Worm (Caenorhabditis elegans) whole organism, young adult: ENCODE measurements around the gene Y22F5A.11.

Experiments used
- B0035.1 ChIP-seq: sonication (generic microtip); optimal IDR thresholded peaks from 2 replicates; lab custom pipeline; 2016; ENCODE audit warnings: missing genetic modification characterization, mild to moderate bottlenecking, missing compliant biosample characterization, missing genotype, missing genetic modification reagents
- B0336.3 ChIP-seq: fragments of 200-800 bp; sonication (Bioruptor generic); IDR thresholded peaks from 2 replicates; pipeline ENCODE4 v1.3.6; 2022; ENCODE audit warnings: missing genetic modification characterization, missing compliant biosample characterization
- C17E4.6 ChIP-seq: fragments of 200-800 bp; sonication (Bioruptor generic); IDR thresholded peaks from 2 replicates; pipeline ENCODE4 v1.3.6; 2022; ENCODE audit warnings: missing genetic modification reagents, missing genetic modification characterization, missing compliant biosample characterization
- F23B12.7 ChIP-seq: sonication (generic microtip); optimal IDR thresholded peaks from 2 replicates; lab custom pipeline; 2017; ENCODE audit warnings: missing genetic modification characterization, mild to moderate bottlenecking, missing compliant biosample characterization, antibody characterized with exemption, moderate library complexity; ENCODE audit not compliant: insufficient read depth
- F33H1.4 ChIP-seq: fragments of 200-800 bp; sonication (Bioruptor generic); IDR thresholded peaks from 2 replicates; pipeline ENCODE4 v1.3.6; 2022; ENCODE audit warnings: missing genetic modification reagents, missing genetic modification characterization, missing compliant biosample characterization
- F49E8.2 ChIP-seq: sonication (generic microtip); optimal IDR thresholded peaks from 3 replicates; lab custom pipeline; 2017; ENCODE audit warnings: missing genetic modification characterization, mild to moderate bottlenecking, missing compliant biosample characterization, antibody characterized with exemption, moderate library complexity; ENCODE audit not compliant: insufficient read depth
- F52B5.7 ChIP-seq: sonication (generic microtip); optimal IDR thresholded peaks from 2 replicates; lab custom pipeline; 2016; ENCODE audit warnings: mild to moderate bottlenecking, missing genetic modification characterization, missing compliant biosample characterization
- K11D2.4 ChIP-seq: fragments of 200-800 bp; sonication (Bioruptor generic); IDR thresholded peaks from 2 replicates; pipeline ENCODE4 v1.3.6; 2022; ENCODE audit warnings: missing genetic modification reagents, missing genetic modification characterization, missing compliant biosample characterization
- Y53F4B.3 ChIP-seq: fragments of 200-800 bp; sonication (Bioruptor generic); IDR thresholded peaks from 2 replicates; pipeline ENCODE4 v1.3.6; 2022; ENCODE audit warnings: missing genetic modification reagents, missing genetic modification characterization, missing compliant biosample characterization
- Y56A3A.18 ChIP-seq: fragments of 200-800 bp; sonication (Bioruptor generic); IDR thresholded peaks from 2 replicates; pipeline ENCODE4 v1.3.6; 2022; ENCODE audit warnings: missing genetic modification reagents, missing genetic modification characterization, missing compliant biosample characterization
- Y95B8A.8 ChIP-seq: fragments of 200-800 bp; sonication (Bioruptor generic); IDR thresholded peaks from 2 replicates; pipeline ENCODE4 v1.3.6; 2022; ENCODE audit warnings: missing genetic modification reagents, missing genetic modification characterization, missing compliant biosample characterization
- ama-1 ChIP-seq, 3 experiments: fragments of 150-350 bp in 1 of 3; sonication (generic microtip) in 2 of 3; optimal IDR thresholded peaks; 2 replicates each; lab custom pipeline; 2014 to 2018; ENCODE audit warnings: missing biosample characterization in 2 of 3, missing genetic modification characterization in 2 of 3, missing genetic modification reagents in 2 of 3
- attf-3 ChIP-seq: fragments of 200-800 bp; sonication (Bioruptor generic); conservative IDR thresholded peaks from 2 replicates; pipeline ENCODE4 v1.3.6; 2022; ENCODE audit warnings: missing genetic modification reagents, missing genetic modification characterization, missing compliant biosample characterization
- cebp-1 ChIP-seq, 2 experiments: fragments of 200-800 bp in 1 of 2; sonication (Bioruptor generic) in 1 of 2; sonication (generic microtip) in 1 of 2; IDR thresholded peaks in 1 of 2; optimal IDR thresholded peaks in 1 of 2; 2 replicates each; pipeline versions ENCODE4 v1.3.6 to Lab custom; 2017 to 2022; ENCODE audit warnings: missing compliant biosample characterization in 2 of 2, missing genetic modification characterization in 2 of 2, mild to moderate bottlenecking in 1 of 2, missing genetic modification reagents in 1 of 2, moderate library complexity in 1 of 2
- cebp-2 ChIP-seq: fragments of 200-800 bp; sonication (Bioruptor generic); IDR thresholded peaks from 2 replicates; pipeline ENCODE4 v1.3.6; 2022; ENCODE audit warnings: missing genetic modification characterization, missing compliant biosample characterization
- ceh-58 ChIP-seq: fragments of 200-800 bp; sonication (Bioruptor generic); IDR thresholded peaks from 2 replicates; pipeline ENCODE4 v1.3.6; 2022; ENCODE audit warnings: missing genetic modification characterization, missing compliant biosample characterization
- dox-1 ChIP-seq: fragments of 200-800 bp; sonication (Bioruptor generic); IDR thresholded peaks from 2 replicates; pipeline ENCODE4 v1.3.6; 2022; ENCODE audit warnings: missing genetic modification reagents, missing genetic modification characterization, missing compliant biosample characterization
- ekl-4 ChIP-seq: fragments of 200-800 bp; sonication (Bioruptor generic); IDR thresholded peaks from 2 replicates; pipeline ENCODE4 v1.3.6; 2022; ENCODE audit warnings: missing genetic modification reagents, missing genetic modification characterization, missing compliant biosample characterization
- him-1 ChIP-seq: sonication (generic microtip); optimal IDR thresholded peaks from 2 replicates; lab custom pipeline; 2016; ENCODE audit warnings: missing genotype, missing genetic modification reagents, missing genetic modification characterization, missing compliant biosample characterization
- lin-26 ChIP-seq: fragments of 200-800 bp; sonication (Bioruptor generic); IDR thresholded peaks from 2 replicates; pipeline ENCODE4 v1.3.6; 2022; ENCODE audit warnings: missing genetic modification reagents, missing genetic modification characterization, missing compliant biosample characterization
- lin-35 ChIP-seq, 3 experiments: fragments of 150-350 bp in 2 of 3; sonication (generic microtip) in 1 of 3; optimal IDR thresholded peaks; 2 replicates each; lab custom pipeline; 2014 to 2018; ENCODE audit warnings: missing biosample characterization in 3 of 3, missing genetic modification characterization in 3 of 3, missing genetic modification reagents in 3 of 3
- lin-40 ChIP-seq: sonication (generic microtip); optimal IDR thresholded peaks from 2 replicates; lab custom pipeline; 2016; ENCODE audit warnings: missing genetic modification characterization, mild to moderate bottlenecking, missing compliant biosample characterization, missing genotype, missing genetic modification reagents
- lsy-27 ChIP-seq: sonication (generic microtip); optimal IDR thresholded peaks from 2 replicates; lab custom pipeline; 2017; ENCODE audit warnings: missing genetic modification characterization, mild to moderate bottlenecking, missing compliant biosample characterization, antibody characterized with exemption, missing genotype, borderline replicate concordance; ENCODE audit not compliant: insufficient read depth
- madf-10 ChIP-seq: sonication (generic microtip); optimal IDR thresholded peaks from 2 replicates; lab custom pipeline; 2016; ENCODE audit warnings: mild to moderate bottlenecking, missing genetic modification characterization, missing compliant biosample characterization
- madf-6 ChIP-seq: fragments of 200-800 bp; sonication (Bioruptor generic); IDR thresholded peaks from 2 replicates; pipeline ENCODE4 v1.3.6; 2022; ENCODE audit warnings: missing genetic modification reagents, missing genetic modification characterization, missing compliant biosample characterization
- nhr-120 ChIP-seq: fragments of 200-800 bp; sonication (Bioruptor generic); IDR thresholded peaks from 2 replicates; pipeline ENCODE4 v1.3.6; 2022; ENCODE audit warnings: missing genetic modification characterization, missing compliant biosample characterization
- nhr-80 ChIP-seq: sonication (generic microtip); optimal IDR thresholded peaks from 2 replicates; lab custom pipeline; 2016; ENCODE audit warnings: missing genetic modification characterization, missing compliant biosample characterization
- nhr-90 ChIP-seq: sonication (generic microtip); optimal IDR thresholded peaks from 2 replicates; lab custom pipeline; 2016; ENCODE audit warnings: missing genotype, mild to moderate bottlenecking, missing genetic modification characterization, missing compliant biosample characterization
- repo-1 ChIP-seq: sonication (generic microtip); optimal IDR thresholded peaks from 2 replicates; lab custom pipeline; 2017; ENCODE audit warnings: mild to moderate bottlenecking, missing genetic modification characterization, missing compliant biosample characterization
- sdz-38 ChIP-seq: sonication (generic microtip); optimal IDR thresholded peaks from 2 replicates; lab custom pipeline; 2016; ENCODE audit warnings: missing genotype, missing genetic modification characterization, missing compliant biosample characterization
- snpc-1.1 ChIP-seq: sonication (generic microtip); optimal IDR thresholded peaks from 2 replicates; lab custom pipeline; 2017; ENCODE audit warnings: missing genetic modification characterization, mild to moderate bottlenecking, missing compliant biosample characterization, antibody characterized with exemption, moderate library complexity, missing genotype, missing genetic modification reagents; ENCODE audit not compliant: insufficient read depth
- snpc-4 ChIP-seq, 5 experiments: fragments of 150-350 bp in 1 of 5; sonication (generic microtip) in 4 of 5; optimal IDR thresholded peaks; 2 replicates each; lab custom pipeline; 2014 to 2018; ENCODE audit warnings: missing genetic modification characterization in 5 of 5, missing biosample characterization in 3 of 5, antibody characterized with exemption in 2 of 5, mild to moderate bottlenecking in 2 of 5, missing compliant biosample characterization in 2 of 5, missing genotype in 2 of 5, moderate library complexity in 2 of 5, missing genetic modification reagents in 1 of 5
- sptf-2 ChIP-seq: fragments of 200-800 bp; sonication (Bioruptor generic); optimal IDR thresholded peaks from 2 replicates; lab custom pipeline; 2018; ENCODE audit warnings: mild to moderate bottlenecking, missing genetic modification characterization, missing compliant biosample characterization
- unc-62 ChIP-seq: fragments of 150-350 bp; optimal IDR thresholded peaks from 2 replicates; lab custom pipeline; 2014; ENCODE audit warnings: missing biosample characterization, missing genetic modification reagents, missing genetic modification characterization
- ztf-18 ChIP-seq: sonication (generic microtip); optimal IDR thresholded peaks from 2 replicates; lab custom pipeline; 2016; ENCODE audit warnings: missing genotype, mild to moderate bottlenecking, missing genetic modification characterization, missing compliant biosample characterization

Y22F5A.11 gene

DNA sequence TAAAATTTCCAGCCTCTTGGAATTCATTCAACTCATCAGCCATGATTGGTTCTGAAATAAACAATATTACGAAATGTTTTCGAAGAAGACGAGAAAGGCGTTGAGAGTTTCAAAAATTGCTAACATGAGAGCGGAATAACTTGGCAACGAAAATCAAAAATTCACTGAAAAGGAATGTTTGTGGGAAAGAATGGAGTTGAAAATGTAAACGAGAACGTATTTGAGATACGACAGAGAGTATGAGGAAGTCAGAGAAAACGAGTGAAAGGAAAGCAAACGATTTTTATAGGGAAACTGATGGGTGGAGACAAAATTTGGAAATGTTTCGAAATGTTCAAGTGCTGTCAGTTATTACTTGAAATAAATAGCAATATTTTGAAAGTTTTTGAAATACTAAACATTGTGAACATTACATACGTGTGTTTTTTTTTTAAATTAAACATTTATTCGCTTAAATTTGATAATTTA is 20.4 kb downstream of the Y22F5A.11 start, which contains the start of gene rop-1:
rop-1 (minus strand) TSS at position 51 of the 468 bp plus-strand sequence.
- TF ChIP-seq C17E4.6 (GFP tag; lab: Robert Waterston, UW) (no peak), unc-62 (GFP tag; lab: Kevin White, UChicago) (peak; percentile 42), cebp-1 (GFP tag; IDR thresholded peaks at IDR 0.05; lab: Robert Waterston, UW) (0 out of 2 replicates have a peak, but pooled peaks have one; percentile 31), cebp-1 (tag; optimal IDR thresholded peaks at IDR 0.05; lab: Kevin White, UChicago) (peak; percentile 87), snpc-4 (GFP tag; optimal IDR thresholded peaks at IDR 0.05; lab: Kevin White, UChicago) (no peak), snpc-4 (tag; optimal IDR thresholded peaks at IDR 0.05; lab: Kevin White, UChicago) (peak in 1 of 4 experiments; percentile 8), nhr-80 (tag; lab: Kevin White, UChicago) (peak; percentile 38)

- TF ChIP-seq madf-6 (0 out of 2 replicates have a peak, but pooled peaks have one; percentile 11), Y56A3A.18 (peak; percentile 44; the same call in 1 of the 2 replicates), ama-1 (optimal IDR thresholded peaks at IDR 0.05; lab: Kevin White, UChicago) (no peak), ama-1 (GFP tag; optimal IDR thresholded peaks at IDR 0.05; lab: Kevin White, UChicago) (peak in 1 of 2 experiments; percentile 64), him-1 (peak; percentile 25), Y53F4B.3 (GFP tag; lab: Robert Waterston, UW) (no peak), cebp-1 (GFP tag; IDR thresholded peaks at IDR 0.05; lab: Robert Waterston, UW) (no peak; the same call in 1 of the 2 replicates), cebp-1 (tag; optimal IDR thresholded peaks at IDR 0.05; lab: Kevin White, UChicago) (peak; percentile 24), madf-10 (tag; lab: Kevin White, UChicago) (no peak), snpc-1.1 (tag; lab: Kevin White, UChicago) (no peak), Y95B8A.8 (GFP tag; lab: Robert Waterston, UW) (peak; percentile 67; the same call in 1 of the 2 replicates), B0336.3 (GFP tag; lab: Robert Waterston, UW) (peak; percentile 53; the same call in 1 of the 2 replicates), cebp-2 (GFP tag; lab: Robert Waterston, UW) (no peak), ceh-58 (GFP tag; lab: Robert Waterston, UW) (no peak), sptf-2 (no peak), F52B5.7 (tag; lab: Kevin White, UChicago) (no peak), F49E8.2 (tag; lab: Kevin White, UChicago) (peak; percentile 10), lin-26 (GFP tag; lab: Robert Waterston, UW) (no peak), ekl-4 (GFP tag; lab: Robert Waterston, UW) (no peak)
These were observed 22.8 kb downstream of the Y22F5A.11 start for ce11 chrV:10252682-10253081.

DNA sequence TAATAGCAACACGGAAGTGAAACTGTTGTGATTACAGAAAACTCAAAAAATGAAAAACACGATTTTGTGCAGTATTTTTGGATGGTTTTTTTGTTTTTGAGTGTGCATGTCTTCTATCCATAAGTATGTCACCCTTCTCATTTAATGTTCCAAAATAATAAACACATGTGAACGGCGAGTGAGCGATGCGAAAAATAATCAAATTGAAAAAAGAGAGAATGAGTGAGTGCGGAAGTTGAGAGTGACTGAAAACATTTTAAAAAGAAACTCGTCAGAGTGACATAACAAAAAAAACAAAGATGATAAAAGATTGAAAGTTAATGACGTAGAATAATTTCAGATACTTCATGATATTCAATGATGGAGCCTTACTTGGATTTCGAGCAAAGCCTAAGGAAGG is 25.9 kb downstream of the Y22F5A.11 start:
- TF ChIP-seq B0035.1, result no peak
- TF ChIP-seq nhr-120, result no peak
- TF ChIP-seq lin-35 (GFP tag; optimal IDR thresholded peaks at IDR 0.05; lab: Kevin White, UChicago), result no peak
- no peak for TF ChIP-seq nhr-90
- TF ChIP-seq dox-1 (GFP tag; lab: Robert Waterston, UW), result no peak
- TF ChIP-seq C17E4.6 (GFP tag; lab: Robert Waterston, UW), result no peak
- TF ChIP-seq lin-40 (tag; lab: Kevin White, UChicago), result no peak
- TF ChIP-seq repo-1 (tag; lab: Kevin White, UChicago), result no peak
- TF ChIP-seq lsy-27 (tag; lab: Kevin White, UChicago), result no peak
- TF ChIP-seq K11D2.4 (GFP tag; lab: Robert Waterston, UW), result no peak
- no peak for TF ChIP-seq attf-3
- no peak for TF ChIP-seq F33H1.4 (GFP tag; lab: Robert Waterston, UW)
- TF ChIP-seq F23B12.7 (tag; lab: Kevin White, UChicago), result no peak
- no peak for TF ChIP-seq ztf-18 (tag; lab: Kevin White, UChicago)
- TF ChIP-seq sdz-38 (tag; lab: Kevin White, UChicago), result no peak
- no peak for TF ChIP-seq Y95B8A.8 (GFP tag; lab: Robert Waterston, UW)
